Fruit fly (Drosophila melanogaster) whole organism, pupa: ENCODE results near the gene ssp.

ENCODE experiments used
- CG15710 ChIP-seq: fragments of 200-800 bp; sonication (Bioruptor generic); optimal IDR thresholded peaks from 2 replicates; lab custom pipeline; 2018; ENCODE audit warnings: missing biosample characterization, mild to moderate bottlenecking, missing genetic modification characterization, moderate library complexity
- CG32121 ChIP-seq: fragments of 200-800 bp; sonication (Bioruptor generic); IDR thresholded peaks from 2 replicates; pipeline ENCODE4 v1.3.6; 2022; ENCODE audit warnings: missing biosample characterization, missing genetic modification characterization
- CG4496 ChIP-seq: fragments of 200-800 bp; sonication (Bioruptor generic); IDR thresholded peaks from 3 replicates; pipeline ENCODE4 v1.3.6; 2022; ENCODE audit warnings: missing biosample characterization, missing genetic modification characterization
- CG8301 ChIP-seq: fragments of 200-800 bp; sonication (Bioruptor generic); optimal IDR thresholded peaks from 2 replicates; lab custom pipeline; 2018; ENCODE audit warnings: missing biosample characterization, mild to moderate bottlenecking, missing genetic modification characterization
- CG9948 ChIP-seq: fragments of 200-800 bp; sonication (Bioruptor generic); optimal IDR thresholded peaks from 2 replicates; lab custom pipeline; 2018; ENCODE audit warnings: missing biosample characterization, mild to moderate bottlenecking, missing genetic modification characterization, moderate library complexity
- D1 ChIP-seq: fragments of 200-800 bp; sonication (Bioruptor generic); optimal IDR thresholded peaks from 2 replicates; lab custom pipeline; 2018; ENCODE audit warnings: missing biosample characterization, mild to moderate bottlenecking, missing genetic modification characterization, moderate library complexity
- EcR ChIP-seq: fragments of 200-800 bp; sonication (Bioruptor generic); optimal IDR thresholded peaks from 3 replicates; lab custom pipeline; 2019; ENCODE audit warnings: missing biosample characterization, missing genetic modification characterization, mild to moderate bottlenecking, moderate library complexity, missing genetic modification reagents
- Ets98B ChIP-seq: fragments of 200-800 bp; sonication (Bioruptor generic); IDR thresholded peaks from 2 replicates; pipeline ENCODE4 v1.3.6; 2022; ENCODE audit warnings: missing biosample characterization, missing genetic modification characterization
- Pif1A ChIP-seq: fragments of 200-800 bp; sonication (Bioruptor generic); optimal IDR thresholded peaks from 3 replicates; lab custom pipeline; 2016; ENCODE audit warnings: missing biosample characterization, missing genetic modification characterization
- Pif1B ChIP-seq: fragments of 200-800 bp; sonication (Bioruptor generic); optimal IDR thresholded peaks from 3 replicates; lab custom pipeline; 2016; ENCODE audit warnings: missing biosample characterization, missing genetic modification characterization
- Snoo ChIP-seq: fragments of 200-800 bp; sonication (Bioruptor generic); optimal IDR thresholded peaks from 3 replicates; lab custom pipeline; 2017; ENCODE audit warnings: missing biosample characterization, mild to moderate bottlenecking, missing genetic modification characterization, inconsistent platforms
- fd96Ca ChIP-seq: fragments of 200-800 bp; sonication (Bioruptor generic); IDR thresholded peaks from 3 replicates; pipeline ENCODE4 v1.3.6; 2022; ENCODE audit warnings: missing biosample characterization, missing genetic modification characterization
- gl ChIP-seq: fragments of 200-800 bp; sonication (Bioruptor generic); optimal IDR thresholded peaks from 2 replicates; lab custom pipeline; 2018; ENCODE audit warnings: missing biosample characterization, mild to moderate bottlenecking, missing genetic modification characterization
- rn ChIP-seq: fragments of 200-800 bp; sonication (Bioruptor generic); IDR thresholded peaks from 2 replicates; pipeline ENCODE4 v1.3.6; 2022; ENCODE audit warnings: missing biosample characterization, missing genetic modification characterization

- TF ChIP-seq CG8301 (no peak), Snoo (tag; lab: Kevin White, UChicago) (no peak), Ets98B (GFP tag; lab: Robert Waterston, UW) (no peak), EcR (GFP tag; lab: Kevin White, UChicago) (no peak), rn (GFP tag; lab: Robert Waterston, UW) (no peak), Pif1B (GFP tag; lab: Kevin White, UChicago) (no peak), CG4496 (GFP tag; lab: Robert Waterston, UW) (no peak), CG15710 (tag; lab: Kevin White, UChicago) (no peak), CG32121 (GFP tag; lab: Robert Waterston, UW) (no peak), D1 (tag; lab: Kevin White, UChicago) (no peak), gl (tag; lab: Kevin White, UChicago) (no peak), Pif1A (no peak), fd96Ca (GFP tag; lab: Robert Waterston, UW) (no peak), CG9948 (tag; lab: Kevin White, UChicago) (no peak)
Measured at dm6 chr3L:12115966-12116735, 1.9 kb upstream of the ssp start, which contains the start of gene vers.
